Fruit fly (Drosophila melanogaster): ENCODE data around the gene Pcyt2.

Gene Pcyt2

dm6 chr3L:1546349-1547116, 6.8 kb upstream of the Pcyt2 start:
- TF ChIP-seq CTCF (optimal IDR thresholded peaks at IDR 0.05): no peak

- TF ChIP-seq CTCF (optimal IDR thresholded peaks at IDR 0.05): no peak
These were observed 6.2 kb upstream of the Pcyt2 start for dm6 chr3L:1547117-1547507.

- no peak for TF ChIP-seq CTCF (optimal IDR thresholded peaks at IDR 0.05)
- no peak for TF ChIP-seq CG8478 (optimal IDR thresholded peaks at IDR 0.05)
These were observed 4.8 kb upstream of the Pcyt2 start for dm6 chr3L:1548345-1548970.

dm6 chr3L:1549148-1549547, 4.1 kb upstream of the Pcyt2 start:
- TF ChIP-seq CG8478 (optimal IDR thresholded peaks at IDR 0.05) (no peak), CTCF (optimal IDR thresholded peaks at IDR 0.05) (no peak)

dm6 chr3L:1549634-1550071, 3.6 kb upstream of the Pcyt2 start:
- TF ChIP-seq CTCF (optimal IDR thresholded peaks at IDR 0.05): no peak

dm6 chr3L:1550914-1551313, 2.4 kb upstream of the Pcyt2 start:
- no peak for TF ChIP-seq CTCF (optimal IDR thresholded peaks at IDR 0.05)
- TF ChIP-seq CG8478 (optimal IDR thresholded peaks at IDR 0.05): no peak

- TF ChIP-seq CTCF (optimal IDR thresholded peaks at IDR 0.05) (no peak), CG8478 (optimal IDR thresholded peaks at IDR 0.05) (no peak)
These were observed 5.0 kb downstream of the Pcyt2 start, which contains the start of the genes Pex10 and CG12099 for dm6 chr3L:1558178-1558788. TSS of gene Pex10 (plus strand) at chr3L:1558228. TSS of gene CG12099 (minus strand) at chr3L:1558484.

dm6 chr3L:1565092-1565491, 11.8 kb downstream of the Pcyt2 start, which contains the start of gene CG12003:
TSS of gene CG12003 (plus strand) at chr3L:1565392.
- TF ChIP-seq CG8478 (optimal IDR thresholded peaks at IDR 0.05) (no peak), CTCF (optimal IDR thresholded peaks at IDR 0.05) (no peak)

dm6 chr3L:1568225-1569161, 15.2 kb downstream of the Pcyt2 start, which contains the start of gene CG7879:
TSS of gene CG7879 (minus strand) at chr3L:1568608.
- TF ChIP-seq CTCF (optimal IDR thresholded peaks at IDR 0.05) (no peak), CG8478 (optimal IDR thresholded peaks at IDR 0.05) (no peak)

dm6 chr3L:1569162-1569965, 16.1 kb downstream of the Pcyt2 start, which contains the start of gene Tmep:
TSS of gene Tmep (plus strand) at chr3L:1569181.
- no peak for TF ChIP-seq CTCF (optimal IDR thresholded peaks at IDR 0.05)
- no peak for TF ChIP-seq CG8478 (optimal IDR thresholded peaks at IDR 0.05)

dm6 chr3L:1569966-1570276, 16.6 kb downstream of the Pcyt2 start:
- TF ChIP-seq CG8478 (optimal IDR thresholded peaks at IDR 0.05): no peak
- no peak for TF ChIP-seq CTCF (optimal IDR thresholded peaks at IDR 0.05)

- TF ChIP-seq CG8478 (optimal IDR thresholded peaks at IDR 0.05) (no peak), CTCF (optimal IDR thresholded peaks at IDR 0.05) (no peak)
These were observed 17.8 kb downstream of the Pcyt2 start for dm6 chr3L:1571077-1571476.

dm6 chr3L:1573191-1573590, 19.9 kb downstream of the Pcyt2 start:
- TF ChIP-seq CTCF (optimal IDR thresholded peaks at IDR 0.05) (no peak), CG8478 (optimal IDR thresholded peaks at IDR 0.05) (no peak)

dm6 chr3L:1575731-1576376, 22.6 kb downstream of the Pcyt2 start:
- no peak for TF ChIP-seq CTCF (optimal IDR thresholded peaks at IDR 0.05)
- no peak for TF ChIP-seq CG8478 (optimal IDR thresholded peaks at IDR 0.05)
